Fruit fly (Drosophila melanogaster) whole organism, pupa: ENCODE measurements around the gene CG42258.
A peak's percentile ranks its signal among the peaks of the same experiment; 100 is the strongest.

ENCODE experiments used
- CG15710 ChIP-seq: fragments of 200-800 bp; sonication (Bioruptor generic); optimal IDR thresholded peaks from 2 replicates; lab custom pipeline; 2018; ENCODE audit warnings: missing biosample characterization, mild to moderate bottlenecking, missing genetic modification characterization, moderate library complexity
- CG8159 ChIP-seq: fragments of 200-800 bp; sonication (Bioruptor generic); optimal IDR thresholded peaks from 3 replicates; lab custom pipeline; 2018; ENCODE audit warnings: missing biosample characterization, mild to moderate bottlenecking, missing genetic modification characterization, moderate library complexity
- fd96Ca ChIP-seq: fragments of 200-800 bp; sonication (Bioruptor generic); IDR thresholded peaks from 3 replicates; pipeline ENCODE4 v1.3.6; 2022; ENCODE audit warnings: missing biosample characterization, missing genetic modification characterization

DNA sequence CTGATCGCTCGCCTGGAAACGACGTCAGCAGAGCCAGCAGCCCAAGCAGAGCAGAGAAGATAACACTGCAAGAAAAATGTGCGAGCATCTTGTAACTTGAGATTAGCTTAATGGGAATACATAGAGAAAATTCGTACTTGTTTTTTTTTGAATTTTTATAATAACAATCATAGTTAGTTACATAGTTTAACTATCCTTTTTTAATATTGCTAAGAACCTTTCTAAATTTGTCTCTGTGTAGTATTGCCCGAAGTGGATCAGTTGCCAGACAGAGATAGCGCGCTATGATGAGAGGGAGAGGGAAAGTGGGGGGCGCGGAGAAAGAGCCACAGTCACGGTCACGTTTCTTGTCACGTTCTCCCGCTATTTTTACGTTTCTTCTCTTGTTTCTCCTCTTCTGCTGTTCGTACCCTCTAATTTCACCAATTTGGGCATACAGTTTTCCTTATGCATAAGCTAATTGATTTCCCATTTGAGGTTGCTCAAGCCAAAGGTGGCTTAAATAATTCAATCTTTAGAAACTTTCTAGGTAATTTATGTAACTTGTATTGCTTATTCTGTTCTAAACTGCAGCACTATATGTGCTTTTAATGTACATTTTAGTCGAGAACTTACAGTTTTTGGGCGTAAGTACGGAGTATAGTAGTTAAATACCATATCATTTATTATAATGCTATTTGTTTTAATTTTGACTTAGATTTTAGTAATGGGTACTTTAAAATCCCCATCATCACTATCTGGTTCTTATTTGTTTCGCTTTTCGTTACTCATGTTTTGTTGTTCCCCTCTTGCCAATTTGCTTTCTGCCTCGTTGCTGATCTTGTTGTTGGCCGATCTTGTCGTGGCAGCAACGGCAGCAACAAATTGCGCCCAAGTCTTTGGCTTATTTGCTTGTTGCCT, 47.7 kb downstream of the CG42258 start:
- peak; percentile 81 for TF ChIP-seq fd96Ca (GFP tag; lab: Robert Waterston, UW)
- TF ChIP-seq CG8159 (tag; lab: Kevin White, UChicago) = peak; percentile 87
- peak; percentile 87 for TF ChIP-seq CG15710 (tag; lab: Kevin White, UChicago)
